Worm (Caenorhabditis elegans) whole organism, L3 larva: ENCODE data around the gene osm-3.

Experiments used
- aly-2 ChIP-seq: fragments of 150-350 bp; optimal IDR thresholded peaks from 2 replicates; lab custom pipeline; 2014; ENCODE audit warnings: missing biosample characterization, missing genetic modification characterization
- ama-1 ChIP-seq: fragments of 150-350 bp; optimal IDR thresholded peaks from 2 replicates; lab custom pipeline; 2018
- ceh-16 ChIP-seq: sonication (generic microtip); optimal IDR thresholded peaks from 2 replicates; lab custom pipeline; 2017; ENCODE audit warnings: missing biosample characterization, missing genetic modification characterization
- ceh-28 ChIP-seq: fragments of 150-350 bp; optimal IDR thresholded peaks from 2 replicates; lab custom pipeline; 2014; ENCODE audit warnings: missing biosample characterization, missing genetic modification reagents, missing genetic modification characterization
- elt-1 ChIP-seq: fragments of 150-350 bp; optimal IDR thresholded peaks from 2 replicates; lab custom pipeline; 2014; ENCODE audit warnings: missing biosample characterization, missing genetic modification characterization
- elt-3 ChIP-seq, 3 experiments: fragments of 150-350 bp in 1 of 3; sonication (generic microtip) in 2 of 3; optimal IDR thresholded peaks; 2 replicates in 2 of 3; 4 replicates in 1 of 3; lab custom pipeline; 2014 to 2017; ENCODE audit warnings: missing biosample characterization in 3 of 3, missing genetic modification characterization in 3 of 3
- lin-39 ChIP-seq: fragments of 150-350 bp; optimal IDR thresholded peaks from 2 replicates; lab custom pipeline; 2018; ENCODE audit warnings: missing biosample characterization, missing genetic modification reagents, missing genetic modification characterization
- nhr-11 ChIP-seq: fragments of 150-350 bp; optimal IDR thresholded peaks from 2 replicates; lab custom pipeline; 2014; ENCODE audit warnings: missing biosample characterization, missing genetic modification characterization
- unc-39 ChIP-seq: sonication (generic microtip); optimal IDR thresholded peaks from 4 replicates; lab custom pipeline; 2017; ENCODE audit warnings: missing biosample characterization, missing genetic modification characterization
- unc-62 ChIP-seq: fragments of 150-350 bp; sonication (generic microtip); optimal IDR thresholded peaks from 4 replicates; lab custom pipeline; 2014; ENCODE audit warnings: missing biosample characterization, missing genetic modification reagents, missing genetic modification characterization
- ztf-4 ChIP-seq: fragments of 150-350 bp; optimal IDR thresholded peaks from 2 replicates; lab custom pipeline; 2014; ENCODE audit warnings: missing biosample characterization, missing genetic modification characterization

- TF ChIP-seq lin-39 (tag; lab: Kevin White, UChicago) (no peak), unc-62 (no peak), ceh-28 (tag; lab: Kevin White, UChicago) (no peak), elt-3 (tag; optimal IDR thresholded peaks at IDR 0.05; lab: Kevin White, UChicago) (no peak), unc-39 (tag; lab: Kevin White, UChicago) (no peak), aly-2 (no peak), ztf-4 (tag; lab: Kevin White, UChicago) (no peak), ama-1 (lab: Kevin White, UChicago) (no peak), elt-1 (tag; lab: Kevin White, UChicago) (no peak), ceh-16 (tag; lab: Kevin White, UChicago) (no peak), nhr-11 (tag; lab: Kevin White, UChicago) (no peak)
These were observed 41.0 kb downstream of the osm-3 start for ce11 chrIV:3759823-3760222.
